Worm (Caenorhabditis elegans) whole organism, mixed stage, embryonic: ENCODE results near the gene R193.6.

Experiments used
- M03D4.4 ChIP-seq: sonication (generic microtip); optimal IDR thresholded peaks from 2 replicates; lab custom pipeline; 2017; ENCODE audit warnings: mild to moderate bottlenecking, missing genetic modification characterization, missing compliant biosample characterization
- hlh-1 ChIP-seq: fragments of 150-350 bp; optimal IDR thresholded peaks from 2 replicates; lab custom pipeline; 2014; ENCODE audit warnings: missing biosample characterization, missing genetic modification reagents, missing genetic modification characterization
- lsy-2 ChIP-seq: fragments of 150-350 bp; optimal IDR thresholded peaks from 2 replicates; lab custom pipeline; 2014; ENCODE audit warnings: missing biosample characterization, missing genetic modification characterization
- nhr-12 ChIP-seq: fragments of 150-350 bp; optimal IDR thresholded peaks from 2 replicates; lab custom pipeline; 2014; ENCODE audit warnings: missing biosample characterization, missing genetic modification characterization
- nhr-2 ChIP-seq: fragments of 150-350 bp; optimal IDR thresholded peaks from 2 replicates; lab custom pipeline; 2014; ENCODE audit warnings: missing biosample characterization, missing genetic modification characterization
- pha-4 ChIP-seq: fragments of 150-350 bp; optimal IDR thresholded peaks from 2 replicates; lab custom pipeline; 2018; ENCODE audit warnings: missing biosample characterization, missing genetic modification reagents, missing genetic modification characterization
- snpc-4 ChIP-seq: fragments of 150-350 bp; optimal IDR thresholded peaks from 2 replicates; lab custom pipeline; 2014; ENCODE audit warnings: missing biosample characterization, missing genetic modification characterization

DNA sequence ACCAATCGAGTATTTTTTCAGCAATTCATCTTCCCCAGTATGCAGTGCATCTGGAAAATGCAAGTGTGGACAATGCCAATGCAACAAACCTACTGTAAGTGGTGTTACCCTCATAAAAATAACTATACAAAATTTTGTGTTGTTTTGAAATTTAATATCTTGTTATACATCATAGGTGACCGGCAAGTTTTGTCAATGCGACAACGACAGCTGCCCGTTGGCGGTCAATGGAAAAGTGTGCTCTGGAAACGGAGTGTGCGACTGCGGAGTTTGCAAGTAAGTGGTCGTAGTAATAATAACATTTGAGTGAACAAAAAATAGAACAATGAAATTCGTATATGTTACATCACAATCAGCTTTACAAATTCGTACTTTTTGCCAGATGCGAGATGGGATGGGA is 33.4 kb upstream of the R193.6 start:
- no peak for TF ChIP-seq lsy-2 (tag; lab: Kevin White, UChicago)
- peak; percentile 64 for TF ChIP-seq hlh-1 (tag; lab: Kevin White, UChicago)
- no peak for TF ChIP-seq snpc-4 (tag; lab: Kevin White, UChicago)
- no peak for TF ChIP-seq nhr-12 (tag; lab: Kevin White, UChicago)
- TF ChIP-seq pha-4, result no peak
- no peak for TF ChIP-seq nhr-2
- TF ChIP-seq M03D4.4, result no peak
